Fruit fly (Drosophila melanogaster): ENCODE measurements around the gene CG3309.
A peak's percentile ranks its signal among the peaks of the same experiment; 100 is the strongest.

CG3309 gene

DNA sequence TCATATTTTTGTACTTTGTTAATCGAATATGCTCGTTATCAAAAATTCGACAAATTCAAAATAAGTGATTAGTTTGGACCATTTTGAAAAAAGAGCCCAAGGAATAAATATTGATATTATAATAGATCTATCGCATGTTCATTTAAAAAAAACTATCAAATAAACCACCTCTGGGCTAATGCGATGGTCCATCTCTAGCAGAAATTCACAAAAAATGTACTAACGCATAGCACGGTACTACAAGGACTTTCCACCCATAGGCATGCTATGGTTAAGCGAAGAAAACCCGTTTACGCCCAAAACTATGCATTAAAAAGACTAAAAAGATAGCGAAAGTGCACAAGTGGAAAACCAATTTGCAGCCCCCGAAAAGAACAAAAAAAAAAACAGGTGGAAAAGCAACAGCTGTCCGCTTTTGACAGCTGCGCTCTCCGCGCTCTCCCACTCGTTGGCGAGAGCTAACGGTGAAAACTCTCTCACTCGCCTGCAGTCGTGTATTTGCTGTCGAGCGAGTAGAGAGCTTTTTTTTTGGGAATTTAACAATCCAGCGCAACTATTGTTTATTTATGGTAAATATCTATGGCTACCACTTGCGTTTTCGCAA is 3.2 kb upstream of the CG3309 start, which contains the start of gene CanB:
Gene CanB (plus strand): TSS at position 241 of the 604 bp plus-strand sequence.
- TF ChIP-seq rgr (GFP tag; optimal IDR thresholded peaks at IDR 0.05) = peak; percentile 3
- no peak for TF ChIP-seq Dif (GFP tag; optimal IDR thresholded peaks at IDR 0.05; ENCODE audit: partially characterized antibody)
- TF ChIP-seq OdsH (GFP tag; optimal IDR thresholded peaks at IDR 0.05) = no peak
- no peak for TF ChIP-seq Abd-B (GFP tag; optimal IDR thresholded peaks at IDR 0.05)
- peak; percentile 6 for TF ChIP-seq Myc (optimal IDR thresholded peaks at IDR 0.05)
- TF ChIP-seq Hr83 (GFP tag; optimal IDR thresholded peaks at IDR 0.05; ENCODE audit: poor library complexity, severe bottlenecking) = peak; percentile 51
- TF ChIP-seq h (GFP tag; optimal IDR thresholded peaks at IDR 0.05) = peak; percentile 23
- TF ChIP-seq woc (GFP tag; optimal IDR thresholded peaks at IDR 0.05) = peak; percentile 68

- TF ChIP-seq brk (GFP tag; optimal IDR thresholded peaks at IDR 0.05) (no peak), OdsH (GFP tag; optimal IDR thresholded peaks at IDR 0.05) (no peak), Hnf4 (GFP tag; optimal IDR thresholded peaks at IDR 0.05) (no peak), Myc (optimal IDR thresholded peaks at IDR 0.05) (no peak), Jra (GFP tag; optimal IDR thresholded peaks at IDR 0.05) (no peak), rgr (GFP tag; optimal IDR thresholded peaks at IDR 0.05) (no peak), Vsx2 (GFP tag; optimal IDR thresholded peaks at IDR 0.05; ENCODE audit: partially characterized antibody) (no peak), Dif (GFP tag; optimal IDR thresholded peaks at IDR 0.05; ENCODE audit: partially characterized antibody) (no peak), GATAd (GFP tag; optimal IDR thresholded peaks at IDR 0.05) (no peak), pan (optimal IDR thresholded peaks at IDR 0.05) (no peak), Abd-B (GFP tag; optimal IDR thresholded peaks at IDR 0.05) (no peak), CG32264 (GFP tag; optimal IDR thresholded peaks at IDR 0.05) (no peak), lola (GFP tag; optimal IDR thresholded peaks at IDR 0.05) (no peak), sage (GFP tag; optimal IDR thresholded peaks at IDR 0.05) (no peak), ey (GFP tag; optimal IDR thresholded peaks at IDR 0.05) (no peak), h (GFP tag; optimal IDR thresholded peaks at IDR 0.05) (no peak), foxo (GFP tag; optimal IDR thresholded peaks at IDR 0.05) (no peak), tai (GFP tag; optimal IDR thresholded peaks at IDR 0.05) (no peak), CrebA (GFP tag; optimal IDR thresholded peaks at IDR 0.05; ENCODE audit: borderline replicate concordance) (no peak), HLH106 (tag; optimal IDR thresholded peaks at IDR 0.05) (no peak)
These were observed 5.5 kb downstream of the CG3309 start, which contains the start of gene Mcm3 for dm6 chrX:5323636-5324035. Gene Mcm3, plus strand, starts transcription at chrX:5323855.

dm6 chrX:5322459-5322883 is 6.7 kb downstream of the CG3309 start, which contains the start of gene Rnp4F:
Gene Rnp4F, minus strand, starts transcription at chrX:5322696.
- TF ChIP-seq lola (GFP tag; optimal IDR thresholded peaks at IDR 0.05) (no peak), GATAd (GFP tag; optimal IDR thresholded peaks at IDR 0.05) (peak; percentile 9), usp (GFP tag; optimal IDR thresholded peaks at IDR 0.05) (no peak), rgr (GFP tag; optimal IDR thresholded peaks at IDR 0.05) (peak; percentile 68), Dif (GFP tag; optimal IDR thresholded peaks at IDR 0.05; ENCODE audit: partially characterized antibody) (no peak), HLH106 (tag; optimal IDR thresholded peaks at IDR 0.05) (peak; percentile 74), OdsH (GFP tag; optimal IDR thresholded peaks at IDR 0.05) (peak; percentile 41), Myc (optimal IDR thresholded peaks at IDR 0.05) (no peak), Hr78 (GFP tag; optimal IDR thresholded peaks at IDR 0.05) (no peak), Mio (GFP tag; optimal IDR thresholded peaks at IDR 0.05) (no peak), Dfd (GFP tag; optimal IDR thresholded peaks at IDR 0.05) (no peak), fru (GFP tag; optimal IDR thresholded peaks at IDR 0.05) (no peak), jim (GFP tag; optimal IDR thresholded peaks at IDR 0.05) (peak; percentile 5), sage (GFP tag; optimal IDR thresholded peaks at IDR 0.05) (no peak), Vsx2 (GFP tag; optimal IDR thresholded peaks at IDR 0.05; ENCODE audit: partially characterized antibody) (no peak), Jra (GFP tag; optimal IDR thresholded peaks at IDR 0.05) (no peak), CG9705 (GFP tag; optimal IDR thresholded peaks at IDR 0.05) (peak; percentile 72), Abd-B (GFP tag; optimal IDR thresholded peaks at IDR 0.05) (no peak), dl (GFP tag; optimal IDR thresholded peaks at IDR 0.05; ENCODE audit: insufficient read depth in 1 of 2, partially characterized antibody in 2 of 2) (no peak), Sp1 (GFP tag; optimal IDR thresholded peaks at IDR 0.05) (peak; percentile 74), CrebA (GFP tag; optimal IDR thresholded peaks at IDR 0.05; ENCODE audit: borderline replicate concordance) (no peak), Hnf4 (GFP tag; optimal IDR thresholded peaks at IDR 0.05) (no peak), woc (GFP tag; optimal IDR thresholded peaks at IDR 0.05) (peak; percentile 87), ey (GFP tag; optimal IDR thresholded peaks at IDR 0.05) (peak; percentile 67), h (GFP tag; optimal IDR thresholded peaks at IDR 0.05) (peak; percentile 70), CG32264 (GFP tag; optimal IDR thresholded peaks at IDR 0.05) (no peak), dsf (GFP tag; optimal IDR thresholded peaks at IDR 0.05; ENCODE audit: borderline replicate concordance) (no peak), foxo (GFP tag; optimal IDR thresholded peaks at IDR 0.05) (peak in 1 of 2 experiments; percentile 73), Rel (GFP tag; optimal IDR thresholded peaks at IDR 0.05) (no peak), Rel (tag; optimal IDR thresholded peaks at IDR 0.05) (peak; percentile 47), Hr83 (GFP tag; optimal IDR thresholded peaks at IDR 0.05; ENCODE audit: poor library complexity, severe bottlenecking) (peak; percentile 51), N (GFP tag; optimal IDR thresholded peaks at IDR 0.05) (peak; percentile 86), dmrt93B (GFP tag; optimal IDR thresholded peaks at IDR 0.05) (peak; percentile 69), pan (optimal IDR thresholded peaks at IDR 0.05) (no peak), brk (GFP tag; optimal IDR thresholded peaks at IDR 0.05) (no peak), psq (GFP tag; optimal IDR thresholded peaks at IDR 0.05) (peak; percentile 60), tai (GFP tag; optimal IDR thresholded peaks at IDR 0.05) (no peak), sv (GFP tag; optimal IDR thresholded peaks at IDR 0.05) (peak; percentile 42)
